Fruit fly (Drosophila melanogaster) Kc167 (cell line): Measurements from ENCODE around the gene ND-51.

Source experiments
- h ChIP-seq: fragments of >200 bp; optimal IDR thresholded peaks from 3 replicates; lab custom pipeline; 2018; ENCODE audit warnings: missing external identifiers
- psq ChIP-seq: fragments of >200 bp; optimal IDR thresholded peaks from 2 replicates; lab custom pipeline; 2017; ENCODE audit warnings: missing external identifiers

DNA sequence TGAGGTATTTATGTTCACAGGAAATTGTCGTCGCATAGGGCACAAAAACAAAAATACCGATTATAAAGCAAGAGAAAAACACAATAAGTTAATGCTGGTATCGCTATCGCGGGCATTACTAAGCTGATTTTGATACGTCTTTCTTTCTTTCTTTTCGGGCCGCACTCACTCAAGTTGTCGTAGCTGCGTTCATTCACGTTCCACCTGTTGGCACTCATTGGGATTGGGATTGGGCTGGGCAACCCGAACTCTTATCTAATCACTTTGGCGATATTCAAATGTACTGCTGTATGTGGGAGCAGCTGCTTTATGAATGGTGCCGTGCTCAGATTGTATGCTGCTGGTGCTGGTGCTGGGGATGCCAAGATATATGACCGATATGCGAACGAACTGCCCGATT, 22.1 kb upstream of the ND-51 start:
- TF ChIP-seq psq, result no peak
- TF ChIP-seq h (lab: Kevin White, UChicago), result no peak
